Fruit fly (Drosophila melanogaster) whole organism, embryonic: ENCODE measurements around the gene sesB.

Experiments used
- ATbp ChIP-seq: fragments of 200-800 bp; sonication (Bioruptor generic); optimal IDR thresholded peaks from 2 replicates; lab custom pipeline; 2017; ENCODE audit warnings: missing biosample characterization, mild to moderate bottlenecking, missing genetic modification characterization, missing genetic modification reagents
- Atf6 ChIP-seq: fragments of 200-800 bp; sonication (Bioruptor generic); IDR thresholded peaks from 2 replicates; pipeline ENCODE4 v1.3.6; 2022; ENCODE audit warnings: missing biosample characterization, missing genetic modification characterization
- CG11085 ChIP-seq: fragments of 200-800 bp; sonication (Bioruptor generic); IDR thresholded peaks from 2 replicates; pipeline ENCODE4 v1.3.6; 2022; ENCODE audit warnings: missing biosample characterization, missing genetic modification characterization
- CG11247 ChIP-seq: fragments of 200-800 bp; sonication (Bioruptor generic); IDR thresholded peaks from 2 replicates; pipeline ENCODE4 v1.3.6; 2022; ENCODE audit warnings: missing biosample characterization, missing genetic modification characterization
- CG11695 ChIP-seq: fragments of 200-800 bp; sonication (Bioruptor generic); IDR thresholded peaks from 3 replicates; pipeline ENCODE4 v1.3.6; 2022; ENCODE audit warnings: missing biosample characterization, missing genetic modification characterization
- CG13296 ChIP-seq: fragments of 200-800 bp; sonication (Bioruptor generic); optimal IDR thresholded peaks from 3 replicates; lab custom pipeline; 2018; ENCODE audit warnings: missing biosample characterization, mild to moderate bottlenecking, missing genetic modification characterization
- CG13624 ChIP-seq: fragments of 200-800 bp; sonication (Bioruptor generic); optimal IDR thresholded peaks from 2 replicates; lab custom pipeline; 2016; ENCODE audit warnings: missing biosample characterization, missing genetic modification characterization
- CG15601 ChIP-seq: fragments of 200-800 bp; sonication (Bioruptor generic); optimal IDR thresholded peaks from 3 replicates; lab custom pipeline; 2019; ENCODE audit warnings: missing biosample characterization, mild to moderate bottlenecking, missing genetic modification characterization, moderate library complexity
- CG15696 ChIP-seq: fragments of 200-800 bp; sonication (Bioruptor generic); optimal IDR thresholded peaks from 2 replicates; lab custom pipeline; 2019; ENCODE audit warnings: missing biosample characterization, mild to moderate bottlenecking, missing genetic modification characterization, moderate library complexity
- CG16863 ChIP-seq: fragments of 200-800 bp; sonication (Bioruptor generic); optimal IDR thresholded peaks from 3 replicates; lab custom pipeline; 2016; ENCODE audit warnings: missing biosample characterization, missing genetic modification characterization
- CG17359 ChIP-seq: fragments of 200-800 bp; sonication (Bioruptor generic); optimal IDR thresholded peaks from 3 replicates; lab custom pipeline; 2018; ENCODE audit warnings: missing biosample characterization, mild to moderate bottlenecking, missing genetic modification characterization, moderate library complexity
- CG30020 ChIP-seq: fragments of 200-800 bp; optimal IDR thresholded peaks from 2 replicates; lab custom pipeline; 2019; ENCODE audit warnings: missing biosample characterization, mild to moderate bottlenecking, missing genetic modification characterization, moderate library complexity
- CG32772 ChIP-seq: fragments of 200-800 bp; sonication (Bioruptor generic); IDR thresholded peaks from 2 replicates; pipeline ENCODE4 v1.3.6; 2022; ENCODE audit warnings: missing biosample characterization, missing genetic modification characterization
- CG3726 ChIP-seq: fragments of 200-800 bp; sonication (Bioruptor generic); IDR thresholded peaks from 3 replicates; pipeline ENCODE4, ENCODE4 v1.3.6; 2022; ENCODE audit warnings: missing biosample characterization, missing genetic modification characterization
- CG4854 ChIP-seq: fragments of 200-800 bp; sonication (Bioruptor generic); optimal IDR thresholded peaks from 2 replicates; lab custom pipeline; 2016; ENCODE audit warnings: missing biosample characterization, missing genetic modification characterization, inconsistent platforms
- CG7786 ChIP-seq: fragments of 200-800 bp; sonication (Bioruptor generic); optimal IDR thresholded peaks from 2 replicates; lab custom pipeline; 2016; ENCODE audit warnings: missing biosample characterization, missing genetic modification characterization
- Camta ChIP-seq: fragments of 200-800 bp; sonication (Bioruptor generic); optimal IDR thresholded peaks from 2 replicates; lab custom pipeline; 2016; ENCODE audit warnings: missing biosample characterization, missing genetic modification characterization
- Deaf1 ChIP-seq: fragments of 200-800 bp; optimal IDR thresholded peaks from 3 replicates; lab custom pipeline; 2019; ENCODE audit warnings: missing biosample characterization, mild to moderate bottlenecking, missing genetic modification characterization, moderate library complexity
- Dip2 ChIP-seq: fragments of 200-800 bp; sonication (Bioruptor generic); IDR thresholded peaks from 2 replicates; pipeline ENCODE4 v1.3.6; 2022; ENCODE audit warnings: missing biosample characterization, missing genetic modification characterization
- Ets97D ChIP-seq: fragments of 200-800 bp; sonication (Bioruptor generic); optimal IDR thresholded peaks from 3 replicates; lab custom pipeline; 2016; ENCODE audit warnings: missing biosample characterization, missing genetic modification characterization
- Lhr ChIP-seq: fragments of 200-800 bp; sonication (Bioruptor generic); optimal IDR thresholded peaks from 3 replicates; lab custom pipeline; 2017; ENCODE audit warnings: mild to moderate bottlenecking, missing biosample characterization, missing genetic modification reagents, missing genetic modification characterization
- Med ChIP-seq: fragments of 200-800 bp; sonication (Bioruptor generic); peaks from one replicate; lab custom pipeline; 2016; ENCODE audit warnings: missing biosample characterization, missing genetic modification characterization, mild to moderate bottlenecking, inconsistent platforms, moderate library complexity
- Myb ChIP-seq: fragments of 200-800 bp; sonication (Bioruptor generic); optimal IDR thresholded peaks from 2 replicates; lab custom pipeline; 2016; ENCODE audit warnings: missing biosample characterization, missing genetic modification characterization
- Nf-YB ChIP-seq: fragments of 200-800 bp; sonication (Bioruptor generic); optimal IDR thresholded peaks from 3 replicates; lab custom pipeline; 2019; ENCODE audit warnings: missing biosample characterization, mild to moderate bottlenecking, missing genetic modification characterization, moderate library complexity
- Pdp1 ChIP-seq, 2 experiments: fragments of 200-800 bp; sonication (Bioruptor generic); optimal IDR thresholded peaks; 3 replicates each; lab custom pipeline; 2016; ENCODE audit warnings: missing biosample characterization in 2 of 2, missing genetic modification characterization in 2 of 2, mild to moderate bottlenecking in 1 of 2, moderate library complexity in 1 of 2
- Side ChIP-seq: fragments of 200-800 bp; sonication (Bioruptor generic); optimal IDR thresholded peaks from 2 replicates; lab custom pipeline; 2016; ENCODE audit warnings: missing biosample characterization, missing genetic modification characterization
- bab2 ChIP-seq: fragments of 200-800 bp; sonication (Bioruptor generic); optimal IDR thresholded peaks from 2 replicates; lab custom pipeline; 2016; ENCODE audit warnings: missing biosample characterization, missing genetic modification characterization
- bigmax ChIP-seq: fragments of 200-800 bp; sonication (Bioruptor generic); optimal IDR thresholded peaks from 2 replicates; lab custom pipeline; 2018; ENCODE audit warnings: missing biosample characterization, mild to moderate bottlenecking, missing genetic modification characterization
- chinmo ChIP-seq: fragments of 200-800 bp; sonication (Bioruptor generic); IDR thresholded peaks from 4 replicates; pipeline ENCODE4 v1.3.6; 2022; ENCODE audit warnings: missing biosample characterization, missing genetic modification characterization; ENCODE audit not compliant: partially characterized antibody
- chm ChIP-seq: fragments of 200-800 bp; sonication (Bioruptor generic); IDR thresholded peaks from 2 replicates; pipeline ENCODE4 v1.3.6; 2022; ENCODE audit warnings: missing biosample characterization, missing genetic modification characterization
- ci ChIP-seq: fragments of 200-800 bp; sonication (Bioruptor generic); IDR thresholded peaks from 3 replicates; pipeline ENCODE4 v1.3.6; 2022; ENCODE audit warnings: missing biosample characterization, missing genetic modification characterization
- crc ChIP-seq: fragments of 200-800 bp; sonication (Bioruptor generic); optimal IDR thresholded peaks from 2 replicates; lab custom pipeline; 2016; ENCODE audit warnings: missing biosample characterization, missing genetic modification characterization
- crol ChIP-seq: fragments of 200-800 bp; sonication (Bioruptor generic); IDR thresholded peaks from 2 replicates; pipeline ENCODE4 v1.3.6; 2022; ENCODE audit warnings: missing biosample characterization, missing genetic modification characterization
- dan ChIP-seq: fragments of 200-800 bp; sonication (Bioruptor generic); IDR thresholded peaks from 2 replicates; pipeline ENCODE4 v1.3.6; 2022; ENCODE audit warnings: missing biosample characterization, missing genetic modification characterization
- dmrt11E ChIP-seq: fragments of 200-800 bp; sonication (Bioruptor generic); optimal IDR thresholded peaks from 3 replicates; lab custom pipeline; 2018; ENCODE audit warnings: missing biosample characterization, mild to moderate bottlenecking, missing genetic modification characterization, moderate library complexity
- exex ChIP-seq: fragments of 200-800 bp; sonication (Bioruptor generic); optimal IDR thresholded peaks from 4 replicates; lab custom pipeline; 2018; ENCODE audit warnings: missing biosample characterization, mild to moderate bottlenecking, missing genetic modification characterization, moderate library complexity
- fd64A ChIP-seq: fragments of 200-800 bp; sonication (Bioruptor generic); optimal IDR thresholded peaks from 3 replicates; lab custom pipeline; 2018; ENCODE audit warnings: missing biosample characterization, mild to moderate bottlenecking, missing genetic modification characterization
- gcm ChIP-seq: fragments of 200-800 bp; sonication (Bioruptor generic); optimal IDR thresholded peaks from 2 replicates; lab custom pipeline; 2019; ENCODE audit warnings: missing biosample characterization, mild to moderate bottlenecking, missing genetic modification characterization, moderate library complexity
- hkb ChIP-seq, 2 experiments: fragments of 200-800 bp in 1 of 2; fragments of >200 bp in 1 of 2; sonication (Bioruptor generic) in 1 of 2; IDR thresholded peaks in 1 of 2; optimal IDR thresholded peaks in 1 of 2; 2 replicates each; pipeline versions ENCODE4 v1.3.6 to Lab custom; 2017 to 2022; ENCODE audit warnings: missing biosample characterization in 1 of 2, missing genetic modification characterization in 1 of 2
- hth ChIP-seq: fragments of >200 bp; optimal IDR thresholded peaks from 2 replicates; lab custom pipeline; 2017; ENCODE audit warnings: inconsistent platforms
- klu ChIP-seq: fragments of 200-800 bp; sonication (Bioruptor generic); IDR thresholded peaks from 2 replicates; pipeline ENCODE4 v1.3.6; 2022; ENCODE audit warnings: missing biosample characterization, missing genetic modification characterization
- lilli ChIP-seq: fragments of 200-800 bp; sonication (Bioruptor generic); optimal IDR thresholded peaks from 3 replicates; lab custom pipeline; 2016; ENCODE audit warnings: missing biosample characterization, missing genetic modification characterization
- mam ChIP-seq: fragments of 200-800 bp; sonication (Bioruptor generic); optimal IDR thresholded peaks from 3 replicates; lab custom pipeline; 2016; ENCODE audit warnings: missing biosample characterization, missing genetic modification characterization
- mirr ChIP-seq: fragments of 200-800 bp; sonication (Bioruptor generic); optimal IDR thresholded peaks from 3 replicates; lab custom pipeline; 2018; ENCODE audit warnings: missing biosample characterization, mild to moderate bottlenecking, missing genetic modification characterization
- nom ChIP-seq: fragments of 200-800 bp; sonication (Bioruptor generic); optimal IDR thresholded peaks from 2 replicates; lab custom pipeline; 2017; ENCODE audit warnings: missing biosample characterization, missing genetic modification characterization, mild to moderate bottlenecking, moderate library complexity, missing genetic modification reagents
- pros ChIP-seq: fragments of 200-800 bp; sonication (Bioruptor generic); optimal IDR thresholded peaks from 3 replicates; lab custom pipeline; 2019; ENCODE audit warnings: missing biosample characterization, mild to moderate bottlenecking, missing genetic modification characterization, moderate library complexity
- sens ChIP-seq: fragments of 200-800 bp; sonication (Bioruptor generic); peaks from one replicate; lab custom pipeline; 2016; ENCODE audit warnings: missing biosample characterization, missing genetic modification characterization
- slou ChIP-seq: fragments of 200-800 bp; sonication (Bioruptor generic); optimal IDR thresholded peaks from 3 replicates; lab custom pipeline; 2016; ENCODE audit warnings: missing biosample characterization, missing genetic modification characterization
- twi ChIP-seq: fragments of 200-800 bp; optimal IDR thresholded peaks from 2 replicates; lab custom pipeline; 2019; ENCODE audit warnings: missing biosample characterization, mild to moderate bottlenecking, missing genetic modification characterization, moderate library complexity
- wek ChIP-seq: fragments of 200-800 bp; sonication (Bioruptor generic); optimal IDR thresholded peaks from 3 replicates; lab custom pipeline; 2018; ENCODE audit warnings: missing biosample characterization, mild to moderate bottlenecking, missing genetic modification characterization, moderate library complexity

sesB gene

dm6 chrX:10774957-10775682, 11.6 kb downstream of the sesB start (continued):
- TF ChIP-seq CG32772 (no peak), Nf-YB (GFP tag; lab: Kevin White, UChicago) (no peak), lilli (no peak), Pdp1 (GFP tag; optimal IDR thresholded peaks at IDR 0.05; lab: Kevin White, UChicago) (peak in 1 of 2 experiments; percentile 57), CG13624 (GFP tag; lab: Kevin White, UChicago) (no peak), CG11695 (GFP tag; lab: Robert Waterston, UW) (no peak), CG3726 (no peak), mam (no peak), bab2 (GFP tag; lab: Kevin White, UChicago) (no peak), mirr (GFP tag; lab: Kevin White, UChicago) (peak; percentile 22), crol (no peak)

- no peak for TF ChIP-seq fd64A
- no peak for TF ChIP-seq CG11247 (GFP tag; lab: Robert Waterston, UW)
- TF ChIP-seq Ets97D = no peak
- TF ChIP-seq chm (GFP tag; lab: Robert Waterston, UW) = 0 out of 2 replicates have a peak, but pooled peaks have one; percentile 7
- no peak for TF ChIP-seq Myb
- TF ChIP-seq Dip2 (GFP tag; lab: Robert Waterston, UW) = no peak
- TF ChIP-seq dmrt11E (tag; lab: Kevin White, UChicago) = no peak
- peak; percentile 35 for TF ChIP-seq Med
- no peak for TF ChIP-seq bigmax (GFP tag; lab: Kevin White, UChicago)
- TF ChIP-seq CG11085 (GFP tag; lab: Robert Waterston, UW) = no peak
- TF ChIP-seq wek (GFP tag; lab: Kevin White, UChicago) = peak; percentile 14
- TF ChIP-seq CG30020 (tag; lab: Kevin White, UChicago) = no peak
- no peak for TF ChIP-seq crc
- no peak for TF ChIP-seq CG4854 (GFP tag; lab: Kevin White, UChicago)
- no peak for TF ChIP-seq CG7786
- peak; percentile 18 for TF ChIP-seq exex (tag; lab: Kevin White, UChicago)
- TF ChIP-seq ATbp (GFP tag; lab: Kevin White, UChicago) = peak; percentile 3
- peak; percentile 66 for TF ChIP-seq nom (GFP tag; lab: Kevin White, UChicago)
- TF ChIP-seq dan (GFP tag; lab: Robert Waterston, UW) = no peak
- no peak for TF ChIP-seq hth (lab: Kevin White, UChicago)
- no peak for TF ChIP-seq klu (GFP tag; lab: Robert Waterston, UW)
- TF ChIP-seq CG15601 (tag; lab: Kevin White, UChicago) = no peak
- no peak for TF ChIP-seq slou (GFP tag; lab: Kevin White, UChicago)
- TF ChIP-seq Lhr (GFP tag; lab: Kevin White, UChicago) = no peak
- no peak for TF ChIP-seq CG17359 (tag; lab: Kevin White, UChicago)
- peak; percentile 33 for TF ChIP-seq CG15696 (tag; lab: Kevin White, UChicago)
- no peak for TF ChIP-seq Deaf1 (tag; lab: Kevin White, UChicago)
- TF ChIP-seq hkb (optimal IDR thresholded peaks at IDR 0.05; lab: Kevin White, UChicago) = no peak
- no peak for TF ChIP-seq hkb (GFP tag; IDR thresholded peaks at IDR 0.05; lab: Robert Waterston, UW)
- TF ChIP-seq sens (GFP tag; lab: Kevin White, UChicago) = peak; percentile 78
- no peak for TF ChIP-seq Atf6 (GFP tag; lab: Robert Waterston, UW)
- no peak for TF ChIP-seq ci (GFP tag; lab: Robert Waterston, UW)
- no peak for TF ChIP-seq Camta (GFP tag; lab: Kevin White, UChicago)
- peak; percentile 1 for TF ChIP-seq gcm
- no peak for TF ChIP-seq CG13296 (GFP tag; lab: Kevin White, UChicago)
- no peak for TF ChIP-seq chinmo (GFP tag; lab: Robert Waterston, UW)
- TF ChIP-seq Side = no peak
- peak; percentile 2 for TF ChIP-seq pros (GFP tag; lab: Kevin White, UChicago)
- TF ChIP-seq CG16863 = no peak
- peak; percentile 34 for TF ChIP-seq twi
Measured at dm6 chrX:10773562-10773961, 13.2 kb downstream of the sesB start.
